Fruit fly (Drosophila melanogaster): Measurements from ENCODE around the gene aspr.

Gene aspr

DNA sequence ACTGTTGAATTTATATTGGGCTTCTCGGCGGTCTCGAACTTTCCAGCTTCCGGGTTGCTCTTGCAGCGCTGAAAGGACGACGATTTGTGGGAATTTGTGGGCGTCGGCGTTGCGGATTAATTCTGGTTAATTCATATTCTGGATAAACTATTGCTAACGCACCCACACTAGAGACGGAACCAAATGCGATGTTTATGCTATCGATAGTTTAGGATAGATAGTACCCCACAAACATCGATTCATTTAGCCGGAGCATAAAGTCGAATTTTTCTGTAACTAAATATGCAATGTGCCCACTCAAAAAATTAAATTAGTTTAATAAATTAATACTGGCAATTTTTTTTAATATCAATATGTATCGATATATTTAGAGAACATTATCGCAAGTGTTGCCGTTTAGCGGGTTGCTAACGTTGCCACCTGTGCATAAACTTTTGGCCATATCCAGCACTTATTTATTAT, 11.8 kb downstream of the aspr start, which contains the start of gene Rab35:
Rab35 (minus strand) TSS at position 194 of the 462 bp plus-strand sequence.
- TF ChIP-seq CG6254 (GFP tag; optimal IDR thresholded peaks at IDR 0.05), result no peak
- TF ChIP-seq yki (optimal IDR thresholded peaks at IDR 0.05), result no peak
- TF ChIP-seq Rfx (GFP tag; IDR thresholded peaks at IDR 0.05), result peak; percentile 41
- no peak for TF ChIP-seq aop (GFP tag; IDR thresholded peaks at IDR 0.05)
- peak; percentile 64 for TF ChIP-seq CG3847 (GFP tag; IDR thresholded peaks at IDR 0.05)
- no peak for TF ChIP-seq CG4328 (GFP tag; optimal IDR thresholded peaks at IDR 0.05)
- no peak for TF ChIP-seq luna (GFP tag; optimal IDR thresholded peaks at IDR 0.05)
- no peak for TF ChIP-seq CG8765 (GFP tag; IDR thresholded peaks at IDR 0.05)
- peak; percentile 33 for TF ChIP-seq zen (tag; optimal IDR thresholded peaks at IDR 0.05)
- peak; percentile 40 for TF ChIP-seq CG15514 (GFP tag; optimal IDR thresholded peaks at IDR 0.05)
- peak; percentile 92 for TF ChIP-seq CG10267 (tag; optimal IDR thresholded peaks at IDR 0.05)
- no peak for TF ChIP-seq CG16779 (GFP tag; IDR thresholded peaks at IDR 0.05)
- no peak for TF ChIP-seq Gsc (GFP tag; IDR thresholded peaks at IDR 0.05)
- TF ChIP-seq CG12219 (GFP tag; optimal IDR thresholded peaks at IDR 0.05), result no peak
- TF ChIP-seq CG12236 (GFP tag; optimal IDR thresholded peaks at IDR 0.05), result no peak
- TF ChIP-seq CG13287 (GFP tag; IDR thresholded peaks at IDR 0.05; ENCODE audit: partially characterized antibody), result peak; percentile 93
- TF ChIP-seq D (optimal IDR thresholded peaks at IDR 0.05), result no peak
- TF ChIP-seq D (GFP tag; optimal IDR thresholded peaks at IDR 0.05), result no peak
- TF ChIP-seq lilli (GFP tag; optimal IDR thresholded peaks at IDR 0.05), result peak; percentile 48
- no peak for TF ChIP-seq CG1529 (GFP tag; optimal IDR thresholded peaks at IDR 0.05)
- no peak for TF ChIP-seq nau (GFP tag; optimal IDR thresholded peaks at IDR 0.05)
- no peak for TF ChIP-seq h (optimal IDR thresholded peaks at IDR 0.05)
- no peak for TF ChIP-seq Tbp (GFP tag; optimal IDR thresholded peaks at IDR 0.05)
- peak; percentile 31 for TF ChIP-seq CG12659 (GFP tag; optimal IDR thresholded peaks at IDR 0.05)
- peak; percentile 47 for TF ChIP-seq CG30403 (GFP tag; optimal IDR thresholded peaks at IDR 0.05)
- TF ChIP-seq CG9215 (GFP tag; IDR thresholded peaks at IDR 0.05), result no peak
- peak; percentile 14; the same call in 1 of the 2 replicates for TF ChIP-seq CG31441 (GFP tag; IDR thresholded peaks at IDR 0.05)
- no peak for TF ChIP-seq Optix (GFP tag; IDR thresholded peaks at IDR 0.05)
- no peak for TF ChIP-seq Mes4 (GFP tag; optimal IDR thresholded peaks at IDR 0.05)
- no peak for TF ChIP-seq GATAe (GFP tag; conservative IDR thresholded peaks at IDR 0.05)
- peak; percentile 66 for TF ChIP-seq Lhr (GFP tag; optimal IDR thresholded peaks at IDR 0.05)
- peak; percentile 17 for TF ChIP-seq grau (tag; optimal IDR thresholded peaks at IDR 0.05)
- peak; percentile 93 for TF ChIP-seq Doc3 (GFP tag; IDR thresholded peaks at IDR 0.05; ENCODE audit: partially characterized antibody)
- TF ChIP-seq CG43689 (GFP tag; IDR thresholded peaks at IDR 0.05), result no peak
- no peak for TF ChIP-seq peb (GFP tag; IDR thresholded peaks at IDR 0.05)
- no peak for TF ChIP-seq CG12071 (GFP tag; optimal IDR thresholded peaks at IDR 0.05)
- no peak for TF ChIP-seq jigr1 (GFP tag; IDR thresholded peaks at IDR 0.05)
- no peak for TF ChIP-seq Hr51 (GFP tag; optimal IDR thresholded peaks at IDR 0.05)
- TF ChIP-seq MTF-1 (GFP tag; optimal IDR thresholded peaks at IDR 0.05; ENCODE audit: borderline replicate concordance), result no peak
- TF ChIP-seq Stat92E (GFP tag; optimal IDR thresholded peaks at IDR 0.05), result peak in 1 of 3 experiments; percentile 16
- TF ChIP-seq CG15073 (GFP tag; optimal IDR thresholded peaks at IDR 0.05), result no peak
- TF ChIP-seq C15 (GFP tag; IDR thresholded peaks at IDR 0.05), result no peak
- TF ChIP-seq Dad (GFP tag; optimal IDR thresholded peaks at IDR 0.05), result no peak
- no peak for TF ChIP-seq CG32767 (GFP tag; IDR thresholded peaks at IDR 0.05)
- TF ChIP-seq crp (GFP tag; optimal IDR thresholded peaks at IDR 0.05), result no peak
- no peak for TF ChIP-seq Awh (GFP tag; IDR thresholded peaks at IDR 0.05)
- no peak for TF ChIP-seq hth (optimal IDR thresholded peaks at IDR 0.05)
- TF ChIP-seq Sox102F (GFP tag; optimal IDR thresholded peaks at IDR 0.05), result no peak
- TF ChIP-seq CG4404 (GFP tag; IDR thresholded peaks at IDR 0.05), result no peak
- no peak for TF ChIP-seq chm (GFP tag; IDR thresholded peaks at IDR 0.05)
- TF ChIP-seq kni (GFP tag; optimal IDR thresholded peaks at IDR 0.05), result no peak
- no peak for TF ChIP-seq CG4730 (GFP tag; IDR thresholded peaks at IDR 0.05)

Measured in whole organism, embryonic.